Fruit fly (Drosophila melanogaster) whole organism, embryonic: ENCODE data around the gene Dok.
A peak's percentile ranks its signal among the peaks of the same experiment; 100 is the strongest.

ENCODE experiments used
- ATbp ChIP-seq: fragments of 200-800 bp; sonication (Bioruptor generic); optimal IDR thresholded peaks from 2 replicates; lab custom pipeline; 2017; ENCODE audit warnings: missing biosample characterization, mild to moderate bottlenecking, missing genetic modification characterization, missing genetic modification reagents
- Aef1 ChIP-seq: fragments of 200-800 bp; sonication (Bioruptor generic); IDR thresholded peaks from 3 replicates; pipeline ENCODE4 v1.3.6; 2022; ENCODE audit warnings: missing biosample characterization, missing genetic modification characterization
- Bgb ChIP-seq: fragments of 200-800 bp; sonication (Bioruptor generic); IDR thresholded peaks from 2 replicates; pipeline ENCODE4 v1.3.6; 2022; ENCODE audit warnings: missing biosample characterization, missing genetic modification characterization; ENCODE audit not compliant: partially characterized antibody
- CG10654 ChIP-seq: fragments of 200-800 bp; sonication (Bioruptor generic); optimal IDR thresholded peaks from 2 replicates; lab custom pipeline; 2016; ENCODE audit warnings: missing biosample characterization, missing genetic modification characterization
- CG11398 ChIP-seq: fragments of 200-800 bp; sonication (Bioruptor generic); optimal IDR thresholded peaks from 2 replicates; lab custom pipeline; 2016; ENCODE audit warnings: missing biosample characterization, missing genetic modification characterization
- CG12236 ChIP-seq: fragments of 200-800 bp; sonication (Bioruptor generic); optimal IDR thresholded peaks from 2 replicates; lab custom pipeline; 2016; ENCODE audit warnings: missing biosample characterization, missing genetic modification characterization
- CG12659 ChIP-seq: fragments of 200-800 bp; sonication (Bioruptor generic); optimal IDR thresholded peaks from 3 replicates; lab custom pipeline; 2017; ENCODE audit warnings: mild to moderate bottlenecking, missing biosample characterization, missing genetic modification reagents, missing genetic modification characterization
- CG14050 ChIP-seq: fragments of 200-800 bp; sonication (Bioruptor generic); IDR thresholded peaks from 3 replicates; pipeline ENCODE4 v1.3.6; 2022; ENCODE audit warnings: missing biosample characterization, missing genetic modification characterization
- CG14441 ChIP-seq: fragments of 200-800 bp; sonication (Bioruptor generic); IDR thresholded peaks from 2 replicates; pipeline ENCODE4 v1.3.6; 2022; ENCODE audit warnings: missing biosample characterization, missing genetic modification characterization
- CG16815 ChIP-seq: fragments of 200-800 bp; sonication (Bioruptor generic); optimal IDR thresholded peaks from 3 replicates; lab custom pipeline; 2017; ENCODE audit warnings: missing biosample characterization, mild to moderate bottlenecking, missing genetic modification characterization
- CG18262 ChIP-seq: fragments of 200-800 bp; optimal IDR thresholded peaks from 3 replicates; lab custom pipeline; 2019; ENCODE audit warnings: missing biosample characterization, mild to moderate bottlenecking, missing genetic modification characterization, moderate library complexity
- CG18764 ChIP-seq: fragments of 200-800 bp; sonication (Bioruptor generic); optimal IDR thresholded peaks from 3 replicates; lab custom pipeline; 2016; ENCODE audit warnings: missing biosample characterization, missing genetic modification characterization
- CG2116 ChIP-seq: fragments of 200-800 bp; sonication (Bioruptor generic); optimal IDR thresholded peaks from 3 replicates; lab custom pipeline; 2018; ENCODE audit warnings: missing biosample characterization, mild to moderate bottlenecking, missing genetic modification characterization
- CG3281 ChIP-seq: fragments of 200-800 bp; sonication (Bioruptor generic); optimal IDR thresholded peaks from 3 replicates; lab custom pipeline; 2017; ENCODE audit warnings: missing biosample characterization, mild to moderate bottlenecking, missing genetic modification characterization
- CG4404 ChIP-seq: fragments of 200-800 bp; sonication (Bioruptor generic); IDR thresholded peaks from 2 replicates; pipeline ENCODE4 v1.3.6; 2022; ENCODE audit warnings: missing biosample characterization, missing genetic modification characterization
- CG5180 ChIP-seq: fragments of 200-800 bp; sonication (Bioruptor generic); optimal IDR thresholded peaks from 3 replicates; lab custom pipeline; 2017; ENCODE audit warnings: missing biosample characterization, missing genetic modification characterization, mild to moderate bottlenecking, moderate library complexity, missing genetic modification reagents
- CG5245 ChIP-seq: fragments of 200-800 bp; sonication (Bioruptor generic); optimal IDR thresholded peaks from 3 replicates; lab custom pipeline; 2016; ENCODE audit warnings: missing biosample characterization, missing genetic modification characterization
- CG8089 ChIP-seq: fragments of 200-800 bp; sonication (Bioruptor generic); optimal IDR thresholded peaks from 3 replicates; lab custom pipeline; 2016; ENCODE audit warnings: missing biosample characterization, missing genetic modification characterization
- CG8924 ChIP-seq: fragments of 200-800 bp; optimal IDR thresholded peaks from 3 replicates; lab custom pipeline; 2019; ENCODE audit warnings: missing biosample characterization, mild to moderate bottlenecking, missing genetic modification characterization, moderate library complexity
- CG9727 ChIP-seq: fragments of 200-800 bp; sonication (Bioruptor generic); optimal IDR thresholded peaks from 3 replicates; lab custom pipeline; 2017; ENCODE audit warnings: missing biosample characterization, mild to moderate bottlenecking, missing genetic modification characterization
- CG9932 ChIP-seq: fragments of 200-800 bp; sonication (Bioruptor generic); IDR thresholded peaks from 2 replicates; pipeline ENCODE4 v1.3.6; 2022; ENCODE audit warnings: missing biosample characterization, missing genetic modification characterization
- Chrac-16 ChIP-seq: fragments of 200-800 bp; sonication (Bioruptor generic); optimal IDR thresholded peaks from 3 replicates; lab custom pipeline; 2016; ENCODE audit warnings: missing biosample characterization, missing genetic modification characterization
- Dad ChIP-seq: fragments of 200-800 bp; sonication (Bioruptor generic); optimal IDR thresholded peaks from 3 replicates; lab custom pipeline; 2016; ENCODE audit warnings: missing biosample characterization, missing genetic modification characterization
- ERR ChIP-seq: fragments of 200-800 bp; sonication (Bioruptor generic); optimal IDR thresholded peaks from 2 replicates; lab custom pipeline; 2016; ENCODE audit warnings: missing biosample characterization, missing genetic modification characterization
- Fer3 ChIP-seq: fragments of 200-800 bp; sonication (Bioruptor generic); optimal IDR thresholded peaks from 2 replicates; lab custom pipeline; 2018; ENCODE audit warnings: missing biosample characterization, mild to moderate bottlenecking, missing genetic modification characterization, moderate library complexity
- HLH4C ChIP-seq: fragments of 200-800 bp; sonication (Bioruptor generic); IDR thresholded peaks from 3 replicates; pipeline ENCODE4 v1.3.6; 2022; ENCODE audit warnings: missing biosample characterization, missing genetic modification characterization; ENCODE audit not compliant: partially characterized antibody
- Nf-YB ChIP-seq: fragments of 200-800 bp; sonication (Bioruptor generic); optimal IDR thresholded peaks from 3 replicates; lab custom pipeline; 2019; ENCODE audit warnings: missing biosample characterization, mild to moderate bottlenecking, missing genetic modification characterization, moderate library complexity
- Pdp1 ChIP-seq, 2 experiments: fragments of 200-800 bp; sonication (Bioruptor generic); optimal IDR thresholded peaks; 3 replicates each; lab custom pipeline; 2016; ENCODE audit warnings: missing biosample characterization in 2 of 2, missing genetic modification characterization in 2 of 2, mild to moderate bottlenecking in 1 of 2, moderate library complexity in 1 of 2
- Poxn ChIP-seq: fragments of 200-800 bp; sonication (Bioruptor generic); IDR thresholded peaks from 2 replicates; pipeline ENCODE4 v1.3.6; 2022; ENCODE audit warnings: missing biosample characterization, missing genetic modification characterization
- Rfx ChIP-seq: fragments of 200-800 bp; sonication (Bioruptor generic); IDR thresholded peaks from 2 replicates; pipeline ENCODE4 v1.3.6; 2022; ENCODE audit warnings: missing biosample characterization, missing genetic modification characterization
- Scr ChIP-seq: fragments of 200-800 bp; sonication (Bioruptor generic); IDR thresholded peaks from 2 replicates; pipeline ENCODE4 v1.3.6; 2022; ENCODE audit warnings: missing biosample characterization, missing genetic modification characterization; ENCODE audit not compliant: partially characterized antibody
- Six4 ChIP-seq: fragments of 200-800 bp; sonication (Bioruptor generic); optimal IDR thresholded peaks from 2 replicates; lab custom pipeline; 2016; ENCODE audit warnings: missing biosample characterization, missing genetic modification characterization
- Stat92E ChIP-seq, 3 experiments: fragments of >200 bp in 2 of 3; fragments of 200-800 bp in 1 of 3; sonication (Bioruptor generic) in 1 of 3; optimal IDR thresholded peaks; 2 replicates each; lab custom pipeline; 2017 to 2019; ENCODE audit warnings: missing biosample characterization in 3 of 3, missing genetic modification characterization in 3 of 3, mild to moderate bottlenecking in 1 of 3, moderate library complexity in 1 of 3
- TFAM ChIP-seq: fragments of 200-800 bp; sonication (Bioruptor generic); optimal IDR thresholded peaks from 2 replicates; lab custom pipeline; 2017; ENCODE audit warnings: missing biosample characterization, missing genetic modification characterization, inconsistent platforms
- ara ChIP-seq: fragments of 200-800 bp; sonication (Bioruptor generic); IDR thresholded peaks from 2 replicates; pipeline ENCODE4 v1.3.6; 2022; ENCODE audit warnings: missing biosample characterization, missing genetic modification characterization
- btn ChIP-seq: fragments of 200-800 bp; sonication (Bioruptor generic); optimal IDR thresholded peaks from 2 replicates; lab custom pipeline; 2016; ENCODE audit warnings: missing biosample characterization, missing genetic modification characterization
- cwo ChIP-seq: fragments of 200-800 bp; sonication (Bioruptor generic); optimal IDR thresholded peaks from 3 replicates; lab custom pipeline; 2017; ENCODE audit warnings: missing biosample characterization, missing genetic modification characterization, mild to moderate bottlenecking, moderate library complexity, missing genetic modification reagents
- dm ChIP-seq: fragments of 200-800 bp; sonication (Bioruptor generic); optimal IDR thresholded peaks from 3 replicates; lab custom pipeline; 2016; ENCODE audit warnings: missing biosample characterization, missing genetic modification characterization
- dysf ChIP-seq: fragments of 200-800 bp; sonication (Bioruptor generic); IDR thresholded peaks from 3 replicates; pipeline ENCODE4 v1.3.6; 2022; ENCODE audit warnings: missing biosample characterization, missing genetic modification characterization
- gcm ChIP-seq: fragments of 200-800 bp; sonication (Bioruptor generic); optimal IDR thresholded peaks from 2 replicates; lab custom pipeline; 2019; ENCODE audit warnings: missing biosample characterization, mild to moderate bottlenecking, missing genetic modification characterization, moderate library complexity
- gsb-n ChIP-seq: fragments of 200-800 bp; sonication (Bioruptor generic); optimal IDR thresholded peaks from 3 replicates; lab custom pipeline; 2018; ENCODE audit warnings: missing biosample characterization, mild to moderate bottlenecking, missing genetic modification characterization
- ham ChIP-seq: fragments of 200-800 bp; sonication (Bioruptor generic); IDR thresholded peaks from 2 replicates; pipeline ENCODE4 v1.3.6; 2022; ENCODE audit warnings: missing biosample characterization, missing genetic modification characterization
- insv ChIP-seq, 2 experiments: fragments of 200-800 bp; sonication (Bioruptor generic); optimal IDR thresholded peaks; 3 replicates each; lab custom pipeline; 2016 to 2018; ENCODE audit warnings: missing biosample characterization in 2 of 2, missing genetic modification characterization in 2 of 2
- jing ChIP-seq: fragments of 200-800 bp; sonication (Bioruptor generic); optimal IDR thresholded peaks from 2 replicates; lab custom pipeline; 2018; ENCODE audit warnings: missing biosample characterization, mild to moderate bottlenecking, missing genetic modification characterization
- seq ChIP-seq: fragments of 200-800 bp; sonication (Bioruptor generic); IDR thresholded peaks from 2 replicates; pipeline ENCODE4 v1.3.6; 2022; ENCODE audit warnings: missing biosample characterization, missing genetic modification characterization
- sob ChIP-seq: fragments of 200-800 bp; sonication (Bioruptor generic); IDR thresholded peaks from 2 replicates; pipeline ENCODE4 v1.3.6; 2022; ENCODE audit warnings: missing biosample characterization, missing genetic modification characterization
- tap ChIP-seq: fragments of 200-800 bp; optimal IDR thresholded peaks from 3 replicates; lab custom pipeline; 2019; ENCODE audit warnings: missing biosample characterization, mild to moderate bottlenecking, missing genetic modification characterization, moderate library complexity
- trem ChIP-seq: fragments of 200-800 bp; optimal IDR thresholded peaks from 3 replicates; lab custom pipeline; 2019; ENCODE audit warnings: missing biosample characterization, mild to moderate bottlenecking, missing genetic modification characterization, moderate library complexity
- tx ChIP-seq: fragments of 200-800 bp; sonication (Bioruptor generic); optimal IDR thresholded peaks from 2 replicates; lab custom pipeline; 2016; ENCODE audit warnings: missing biosample characterization, missing genetic modification characterization
- zen2 ChIP-seq: fragments of 200-800 bp; sonication (Bioruptor generic); IDR thresholded peaks from 3 replicates; pipeline ENCODE4 v1.3.6; 2022; ENCODE audit warnings: missing biosample characterization, missing genetic modification characterization; ENCODE audit not compliant: partially characterized antibody

Gene Dok

dm6 chrX:7277038-7277437 is 47.0 kb upstream of the Dok start (continued):
- TF ChIP-seq Pdp1 (GFP tag; optimal IDR thresholded peaks at IDR 0.05; lab: Kevin White, UChicago) (peak; percentile 57 to 65), ATbp (GFP tag; lab: Kevin White, UChicago) (peak; percentile 44), tap (tag; lab: Kevin White, UChicago) (peak; percentile 28), TFAM (GFP tag; lab: Kevin White, UChicago) (no peak), cwo (peak; percentile 1), Aef1 (GFP tag; lab: Robert Waterston, UW) (no peak), Dad (peak; percentile 28), insv (GFP tag; optimal IDR thresholded peaks at IDR 0.05; lab: Kevin White, UChicago) (no peak), CG14441 (GFP tag; lab: Robert Waterston, UW) (no peak), CG3281 (GFP tag; lab: Kevin White, UChicago) (peak; percentile 27), CG18262 (peak; percentile 80), tx (no peak), Scr (GFP tag; lab: Robert Waterston, UW) (no peak), jing (GFP tag; lab: Kevin White, UChicago) (no peak), Nf-YB (GFP tag; lab: Kevin White, UChicago) (peak; percentile 56), CG12236 (peak; percentile 21), CG5245 (peak; percentile 38), CG16815 (GFP tag; lab: Kevin White, UChicago) (peak; percentile 68), btn (GFP tag; lab: Kevin White, UChicago) (peak; percentile 0), ERR (GFP tag; lab: Kevin White, UChicago) (no peak), CG8089 (GFP tag; lab: Kevin White, UChicago) (no peak), CG12659 (GFP tag; lab: Kevin White, UChicago) (peak; percentile 32), trem (tag; lab: Kevin White, UChicago) (peak; percentile 57), dysf (GFP tag; lab: Robert Waterston, UW) (0 out of 3 replicates have a peak, but pooled peaks have one; percentile 31), ham (GFP tag; lab: Robert Waterston, UW) (no peak), Bgb (GFP tag; lab: Robert Waterston, UW) (no peak), Chrac-16 (GFP tag; lab: Kevin White, UChicago) (peak; percentile 65), seq (peak; percentile 16; the same call in 1 of the 2 replicates), gsb-n (tag; lab: Kevin White, UChicago) (peak; percentile 74), Six4 (GFP tag; lab: Kevin White, UChicago) (peak; percentile 41), zen2 (GFP tag; lab: Robert Waterston, UW) (no peak), CG14050 (GFP tag; lab: Robert Waterston, UW) (no peak), gcm (peak; percentile 57), CG5180 (peak; percentile 31), Rfx (0 out of 2 replicates have a peak, but pooled peaks have one; percentile 28), HLH4C (no peak), ara (GFP tag; lab: Robert Waterston, UW) (peak; percentile 76; the same call in 1 of the 2 replicates), CG8924 (tag; lab: Kevin White, UChicago) (peak; percentile 73), CG11398 (peak; percentile 24), dm (GFP tag; lab: Kevin White, UChicago) (peak; percentile 13), Stat92E (GFP tag; optimal IDR thresholded peaks at IDR 0.05; lab: Kevin White, UChicago) (no peak), CG9932 (GFP tag; lab: Robert Waterston, UW) (no peak), CG18764 (GFP tag; lab: Kevin White, UChicago) (peak; percentile 41), sob (GFP tag; lab: Robert Waterston, UW) (peak; percentile 22; the same call in 1 of the 2 replicates), CG9727 (GFP tag; lab: Kevin White, UChicago) (peak; percentile 89), CG10654 (GFP tag; lab: Kevin White, UChicago) (peak; percentile 38), CG2116 (GFP tag; lab: Kevin White, UChicago) (peak; percentile 28), CG4404 (GFP tag; lab: Robert Waterston, UW) (peak; percentile 82), Fer3 (tag; lab: Kevin White, UChicago) (peak; percentile 50), Poxn (no peak)
